Fruit fly (Drosophila melanogaster) whole organism, embryonic: ENCODE measurements around the gene CG14400.

Source experiments
- Awh ChIP-seq: fragments of 200-800 bp; sonication (Bioruptor generic); IDR thresholded peaks from 2 replicates; pipeline ENCODE4, ENCODE4 v1.3.6; 2022; ENCODE audit warnings: missing biosample characterization, missing genetic modification characterization
- Blimp-1 ChIP-seq: fragments of 200-800 bp; sonication (Bioruptor generic); optimal IDR thresholded peaks from 3 replicates; lab custom pipeline; 2018; ENCODE audit warnings: missing biosample characterization, missing genetic modification characterization, mild to moderate bottlenecking, moderate library complexity, missing genetic modification reagents
- C15 ChIP-seq: fragments of 200-800 bp; sonication (Bioruptor generic); IDR thresholded peaks from 3 replicates; pipeline ENCODE4 v1.3.6; 2022; ENCODE audit warnings: missing biosample characterization, missing genetic modification characterization
- CG13894 ChIP-seq: fragments of 200-800 bp; sonication (Bioruptor generic); optimal IDR thresholded peaks from 3 replicates; lab custom pipeline; 2018; ENCODE audit warnings: missing biosample characterization, mild to moderate bottlenecking, missing genetic modification characterization, moderate library complexity
- CG16813 ChIP-seq: fragments of 200-800 bp; sonication (Bioruptor generic); IDR thresholded peaks from 3 replicates; pipeline ENCODE4 v1.3.6; 2022; ENCODE audit warnings: missing biosample characterization, missing genetic modification characterization; ENCODE audit not compliant: partially characterized antibody
- CG17328 ChIP-seq: fragments of 200-800 bp; sonication (Bioruptor generic); IDR thresholded peaks from 2 replicates; pipeline ENCODE4 v1.3.6; 2022; ENCODE audit warnings: missing biosample characterization, missing genetic modification characterization
- CG17568 ChIP-seq: fragments of 200-800 bp; sonication (Bioruptor generic); optimal IDR thresholded peaks from 2 replicates; lab custom pipeline; 2018; ENCODE audit warnings: missing biosample characterization, mild to moderate bottlenecking, missing genetic modification characterization, moderate library complexity
- CG31365 ChIP-seq: fragments of 200-800 bp; sonication (Bioruptor generic); optimal IDR thresholded peaks from 2 replicates; lab custom pipeline; 2018; ENCODE audit warnings: missing biosample characterization, mild to moderate bottlenecking, missing genetic modification characterization
- CG31441 ChIP-seq: fragments of 200-800 bp; sonication (Bioruptor generic); IDR thresholded peaks from 2 replicates; pipeline ENCODE4 v1.3.6; 2022; ENCODE audit warnings: missing biosample characterization, missing genetic modification characterization
- CG4854 ChIP-seq: fragments of 200-800 bp; sonication (Bioruptor generic); optimal IDR thresholded peaks from 2 replicates; lab custom pipeline; 2016; ENCODE audit warnings: missing biosample characterization, missing genetic modification characterization, inconsistent platforms
- CG7271 ChIP-seq: fragments of 200-800 bp; sonication (Bioruptor generic); optimal IDR thresholded peaks from 2 replicates; lab custom pipeline; 2018; ENCODE audit warnings: missing biosample characterization, mild to moderate bottlenecking, missing genetic modification characterization, moderate library complexity
- CG7928 ChIP-seq: fragments of 200-800 bp; sonication (Bioruptor generic); optimal IDR thresholded peaks from 2 replicates; lab custom pipeline; 2017; ENCODE audit warnings: missing biosample characterization, mild to moderate bottlenecking, missing genetic modification characterization
- CG8388 ChIP-seq: fragments of 200-800 bp; sonication (Bioruptor generic); optimal IDR thresholded peaks from 2 replicates; lab custom pipeline; 2019; ENCODE audit warnings: missing biosample characterization, mild to moderate bottlenecking, missing genetic modification characterization, moderate library complexity
- CG8765 ChIP-seq: fragments of 200-800 bp; sonication (Bioruptor generic); IDR thresholded peaks from 2 replicates; pipeline ENCODE4 v1.3.6; 2022; ENCODE audit warnings: missing biosample characterization, missing genetic modification characterization
- CkIIα-i1 ChIP-seq: fragments of 200-800 bp; sonication (Bioruptor generic); IDR thresholded peaks from 2 replicates; pipeline ENCODE4 v1.3.6; 2022; ENCODE audit warnings: missing biosample characterization, missing genetic modification characterization
- Ets97D ChIP-seq: fragments of 200-800 bp; sonication (Bioruptor generic); optimal IDR thresholded peaks from 3 replicates; lab custom pipeline; 2016; ENCODE audit warnings: missing biosample characterization, missing genetic modification characterization
- Jarid2 ChIP-seq: fragments of 200-800 bp; sonication (Bioruptor generic); optimal IDR thresholded peaks from 3 replicates; lab custom pipeline; 2017; ENCODE audit warnings: mild to moderate bottlenecking, missing biosample characterization, missing genetic modification reagents, missing genetic modification characterization
- Max ChIP-seq: fragments of 200-800 bp; sonication (Bioruptor generic); optimal IDR thresholded peaks from 2 replicates; lab custom pipeline; 2016; ENCODE audit warnings: missing biosample characterization, mild to moderate bottlenecking, missing genetic modification characterization
- Oaz ChIP-seq: fragments of 200-800 bp; sonication (Bioruptor generic); IDR thresholded peaks from 2 replicates; pipeline ENCODE4 v1.3.6; 2022; ENCODE audit warnings: missing biosample characterization, missing genetic modification characterization
- Sin3A ChIP-seq: fragments of >200 bp; optimal IDR thresholded peaks from 2 replicates; lab custom pipeline; 2018
- Xrp1 ChIP-seq: fragments of 200-800 bp; sonication (Bioruptor generic); IDR thresholded peaks from 2 replicates; pipeline ENCODE4 v1.3.6; 2022; ENCODE audit warnings: missing biosample characterization, missing genetic modification characterization
- ab ChIP-seq: fragments of 200-800 bp; sonication (Bioruptor generic); optimal IDR thresholded peaks from 2 replicates; lab custom pipeline; 2016; ENCODE audit warnings: missing biosample characterization, missing genetic modification characterization
- az2 ChIP-seq: fragments of 200-800 bp; sonication (Bioruptor generic); optimal IDR thresholded peaks from 3 replicates; lab custom pipeline; 2016; ENCODE audit warnings: missing biosample characterization, missing genetic modification characterization
- crc ChIP-seq: fragments of 200-800 bp; sonication (Bioruptor generic); optimal IDR thresholded peaks from 2 replicates; lab custom pipeline; 2016; ENCODE audit warnings: missing biosample characterization, missing genetic modification characterization
- grau ChIP-seq: fragments of 200-800 bp; optimal IDR thresholded peaks from 3 replicates; lab custom pipeline; 2019; ENCODE audit warnings: missing biosample characterization, mild to moderate bottlenecking, missing genetic modification characterization, moderate library complexity
- grn ChIP-seq: fragments of 200-800 bp; sonication (Bioruptor generic); optimal IDR thresholded peaks from 3 replicates; lab custom pipeline; 2017; ENCODE audit warnings: missing biosample characterization, missing genetic modification characterization
- gt ChIP-seq: fragments of 200-800 bp; sonication (Bioruptor generic); IDR thresholded peaks from 2 replicates; pipeline ENCODE4 v1.3.6; 2022; ENCODE audit warnings: missing biosample characterization, missing genetic modification characterization
- hth ChIP-seq: fragments of >200 bp; optimal IDR thresholded peaks from 2 replicates; lab custom pipeline; 2017; ENCODE audit warnings: inconsistent platforms
- jigr1 ChIP-seq: fragments of 200-800 bp; sonication (Bioruptor generic); IDR thresholded peaks from 3 replicates; pipeline ENCODE4 v1.3.6; 2022; ENCODE audit warnings: missing biosample characterization, missing genetic modification characterization
- jing ChIP-seq: fragments of 200-800 bp; sonication (Bioruptor generic); optimal IDR thresholded peaks from 2 replicates; lab custom pipeline; 2018; ENCODE audit warnings: missing biosample characterization, mild to moderate bottlenecking, missing genetic modification characterization
- kah ChIP-seq: fragments of 200-800 bp; sonication (Bioruptor generic); optimal IDR thresholded peaks from 2 replicates; lab custom pipeline; 2018; ENCODE audit warnings: missing biosample characterization, mild to moderate bottlenecking, missing genetic modification characterization
- nerfin-1 ChIP-seq: fragments of 200-800 bp; sonication (Bioruptor generic); optimal IDR thresholded peaks from 3 replicates; lab custom pipeline; 2019; ENCODE audit warnings: missing biosample characterization, mild to moderate bottlenecking, missing genetic modification characterization, moderate library complexity
- repo ChIP-seq: fragments of 200-800 bp; sonication (Bioruptor generic); optimal IDR thresholded peaks from 2 replicates; lab custom pipeline; 2016; ENCODE audit warnings: missing biosample characterization, missing genetic modification characterization
- salm ChIP-seq: fragments of 200-800 bp; sonication (Bioruptor generic); optimal IDR thresholded peaks from 2 replicates; lab custom pipeline; 2018; ENCODE audit warnings: missing biosample characterization, mild to moderate bottlenecking, missing genetic modification characterization
- sd ChIP-seq: fragments of 200-800 bp; sonication (Bioruptor generic); optimal IDR thresholded peaks from 3 replicates; lab custom pipeline; 2018; ENCODE audit warnings: missing biosample characterization, mild to moderate bottlenecking, missing genetic modification characterization, moderate library complexity
- sima ChIP-seq: fragments of 200-800 bp; sonication (Bioruptor generic); optimal IDR thresholded peaks from 2 replicates; lab custom pipeline; 2016; ENCODE audit warnings: missing biosample characterization, missing genetic modification characterization
- ssp ChIP-seq: fragments of 200-800 bp; sonication (Bioruptor generic); IDR thresholded peaks from 2 replicates; pipeline ENCODE4 v1.3.6; 2022; ENCODE audit warnings: missing biosample characterization, missing genetic modification characterization
- vvl ChIP-seq: fragments of 200-800 bp; sonication (Bioruptor generic); IDR thresholded peaks from 2 replicates; pipeline ENCODE4 v1.3.6; 2022; ENCODE audit warnings: missing biosample characterization, missing genetic modification characterization
- z ChIP-seq: fragments of 200-800 bp; sonication (Bioruptor generic); IDR thresholded peaks from 3 replicates; pipeline ENCODE4 v1.3.6; 2022; ENCODE audit warnings: missing biosample characterization, missing genetic modification characterization

The CG14400 gene

DNA sequence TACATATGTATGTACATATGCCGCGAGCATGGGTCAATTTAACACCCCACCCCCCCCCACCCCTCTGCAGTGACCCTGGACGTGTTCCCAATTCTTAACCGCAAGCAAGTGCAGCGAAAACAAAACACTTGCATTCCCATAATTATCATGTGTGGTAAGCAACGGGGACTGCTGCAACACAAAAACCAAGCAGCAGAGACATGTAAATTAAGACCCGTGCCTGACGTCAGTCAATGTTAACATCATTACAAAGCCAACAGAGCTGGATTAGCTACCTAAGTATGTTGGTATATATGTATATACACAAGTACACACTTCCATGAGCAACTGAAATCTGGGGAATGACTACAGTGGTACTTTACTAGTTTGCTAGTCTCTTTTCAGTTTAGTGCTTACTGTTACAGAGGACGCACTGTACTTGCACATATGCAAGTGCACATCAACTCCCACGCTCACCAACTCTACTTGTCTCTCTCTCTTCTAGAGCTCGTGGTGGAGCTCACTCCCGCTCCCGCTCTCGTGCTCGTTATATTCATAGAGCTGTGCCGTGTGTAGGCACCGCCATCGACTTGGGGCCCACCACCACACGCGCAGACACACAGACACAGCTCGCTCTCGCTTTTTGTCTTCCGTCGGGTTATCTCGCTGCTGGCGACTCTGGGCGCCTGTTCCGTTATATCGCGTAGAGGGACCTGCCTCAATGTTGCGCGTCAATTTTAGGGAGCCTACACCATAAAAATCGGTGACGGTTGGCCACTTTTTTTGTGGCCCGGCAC is 36.3 kb downstream of the CG14400 start (continued):
- no peak for TF ChIP-seq jing
- TF ChIP-seq C15 = no peak
- TF ChIP-seq sd = peak; percentile 9
- no peak for TF ChIP-seq nerfin-1
- TF ChIP-seq repo = no peak
- TF ChIP-seq CG8765 (GFP tag; lab: Robert Waterston, UW) = no peak
- no peak for TF ChIP-seq grn (GFP tag; lab: Kevin White, UChicago)
- TF ChIP-seq CG13894 (tag; lab: Kevin White, UChicago) = peak; percentile 79
- no peak for TF ChIP-seq CG31365 (tag; lab: Kevin White, UChicago)
- TF ChIP-seq ssp (GFP tag; lab: Robert Waterston, UW) = no peak
- no peak for TF ChIP-seq CG7271
- no peak for TF ChIP-seq Ets97D (GFP tag; lab: Kevin White, UChicago)

DNA sequence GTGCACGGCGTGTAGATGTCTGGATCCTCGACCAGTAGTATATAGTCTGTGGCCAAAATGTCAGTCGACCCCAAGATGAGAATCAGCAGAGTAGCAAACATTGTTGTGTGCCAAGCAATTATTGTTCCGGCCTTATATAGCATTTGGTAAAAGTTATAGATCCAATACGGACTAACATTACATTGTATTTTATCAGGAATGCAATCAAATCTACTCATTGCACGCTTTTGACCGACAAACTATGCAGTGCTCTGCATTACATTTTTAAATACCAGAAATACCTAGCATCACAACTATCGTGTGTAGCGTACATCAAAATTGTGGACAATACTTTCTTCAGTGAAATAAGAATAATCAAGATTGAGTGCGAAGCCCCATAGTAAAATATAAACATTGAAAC is 36.9 kb downstream of the CG14400 start, which contains the start of gene CheB38c:
Gene CheB38c (minus strand): TSS at position 101 of the 400 bp plus-strand sequence.
- TF ChIP-seq kah (GFP tag; lab: Kevin White, UChicago) (no peak), CG8388 (GFP tag; lab: Kevin White, UChicago) (no peak), CG31441 (GFP tag; lab: Robert Waterston, UW) (no peak), grn (GFP tag; lab: Kevin White, UChicago) (no peak), sima (GFP tag; lab: Kevin White, UChicago) (no peak), jigr1 (no peak), Sin3A (lab: Kevin White, UChicago) (no peak), CG17328 (GFP tag; lab: Robert Waterston, UW) (no peak), z (no peak), CkIIα-i1 (GFP tag; lab: Robert Waterston, UW) (no peak), CG16813 (GFP tag; lab: Robert Waterston, UW) (no peak), Blimp-1 (GFP tag; lab: Kevin White, UChicago) (no peak), vvl (GFP tag; lab: Robert Waterston, UW) (no peak), Awh (GFP tag; lab: Robert Waterston, UW) (no peak), CG17568 (GFP tag; lab: Kevin White, UChicago) (no peak), CG4854 (GFP tag; lab: Kevin White, UChicago) (no peak)

DNA sequence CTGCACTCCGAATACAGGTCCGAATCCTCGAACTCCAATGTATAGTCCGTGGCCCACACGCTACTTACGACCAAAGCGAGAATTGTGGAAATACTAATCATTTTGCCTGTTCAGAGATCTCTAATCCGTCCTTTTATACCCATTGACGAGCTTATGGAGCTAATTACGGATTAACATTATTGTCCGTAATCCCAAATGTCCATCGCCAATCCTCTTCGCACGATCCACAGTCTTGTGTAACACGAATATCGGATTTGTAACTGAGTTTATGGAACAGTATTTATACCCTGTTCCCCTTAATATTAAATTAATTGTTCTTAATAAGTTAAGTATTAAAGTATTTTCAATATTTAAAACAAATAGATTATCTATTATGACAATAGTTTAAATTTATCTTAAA is 39.3 kb downstream of the CG14400 start, which contains the start of gene CheB38a:
Gene CheB38a (minus strand): TSS at position 101 of the 400 bp plus-strand sequence.
- no peak for TF ChIP-seq crc
- no peak for TF ChIP-seq grau (tag; lab: Kevin White, UChicago)
- no peak for TF ChIP-seq hth (lab: Kevin White, UChicago)
- no peak for TF ChIP-seq ab
- no peak for TF ChIP-seq Xrp1
- no peak for TF ChIP-seq CG7928 (GFP tag; lab: Kevin White, UChicago)
- no peak for TF ChIP-seq Oaz
- TF ChIP-seq gt = no peak
- no peak for TF ChIP-seq Max (GFP tag; lab: Kevin White, UChicago)
- TF ChIP-seq Jarid2 = no peak
- no peak for TF ChIP-seq salm
- no peak for TF ChIP-seq az2 (GFP tag; lab: Kevin White, UChicago)
